Worm (Caenorhabditis elegans) whole organism, L4 larva: ENCODE measurements around the gene C23H5.12.
A peak's percentile ranks its signal among the peaks of the same experiment; 100 is the strongest.
"Not testable (repeated sequence)": the region's sequence is repeated elsewhere in the genome, so short reads cannot be mapped to it uniquely, and the experiment has no call there.

ENCODE experiments used
- Y48G9A.11 ChIP-seq: fragments of 200-800 bp; sonication (Bioruptor generic); IDR thresholded peaks from 2 replicates; pipeline ENCODE4 v1.3.6; 2022; ENCODE audit warnings: missing genetic modification reagents, missing genetic modification characterization, missing compliant biosample characterization
- ZK546.5 ChIP-seq, 2 experiments: sonication (generic microtip); optimal IDR thresholded peaks; 2 replicates each; lab custom pipeline; 2017; ENCODE audit warnings: missing biosample characterization in 2 of 2, missing genetic modification characterization in 2 of 2
- ama-1 ChIP-seq: fragments of 150-350 bp; optimal IDR thresholded peaks from 2 replicates; lab custom pipeline; 2014; ENCODE audit warnings: inconsistent platforms, mixed read lengths
- ceh-28 ChIP-seq: fragments of 150-350 bp; optimal IDR thresholded peaks from 2 replicates; lab custom pipeline; 2014; ENCODE audit warnings: missing biosample characterization, missing genetic modification reagents, missing genetic modification characterization
- ctbp-1 ChIP-seq: fragments of 200-800 bp; sonication (Bioruptor generic); IDR thresholded peaks from 2 replicates; pipeline ENCODE4 v1.3.6; 2022; ENCODE audit warnings: missing genetic modification reagents, missing genetic modification characterization, missing compliant biosample characterization
- daf-19 ChIP-seq: fragments of 200-800 bp; sonication (Bioruptor generic); conservative IDR thresholded peaks from 2 replicates; pipeline ENCODE4 v1.3.6; 2022; ENCODE audit warnings: missing genetic modification characterization, missing compliant biosample characterization
- daf-8 ChIP-seq: fragments of 200-800 bp; sonication (Bioruptor generic); IDR thresholded peaks from 2 replicates; pipeline ENCODE4 v1.3.6; 2022; ENCODE audit warnings: missing genetic modification characterization, missing compliant biosample characterization
- lin-39 ChIP-seq: fragments of 150-350 bp; optimal IDR thresholded peaks from 2 replicates; lab custom pipeline; 2014; ENCODE audit warnings: missing biosample characterization, missing genetic modification reagents, missing genetic modification characterization
- lsy-2 ChIP-seq, 2 experiments: fragments of 150-350 bp in 1 of 2; sonication (generic microtip) in 1 of 2; optimal IDR thresholded peaks; 2 replicates each; lab custom pipeline; 2014 to 2017; ENCODE audit warnings: missing biosample characterization in 2 of 2, missing genetic modification characterization in 2 of 2
- mdl-1 ChIP-seq, 2 experiments: fragments of 150-350 bp in 1 of 2; sonication (generic microtip) in 1 of 2; optimal IDR thresholded peaks; 2 replicates each; lab custom pipeline; 2014 to 2017; ENCODE audit warnings: missing biosample characterization in 2 of 2, missing genetic modification characterization in 2 of 2
- nhr-237 ChIP-seq: sonication (generic microtip); optimal IDR thresholded peaks from 2 replicates; lab custom pipeline; 2017; ENCODE audit warnings: missing biosample characterization, missing genetic modification characterization
- spr-3 ChIP-seq: fragments of 200-800 bp; sonication (Bioruptor generic); optimal IDR thresholded peaks from 2 replicates; lab custom pipeline; 2018; ENCODE audit warnings: mild to moderate bottlenecking, missing genetic modification characterization, missing compliant biosample characterization

DNA sequence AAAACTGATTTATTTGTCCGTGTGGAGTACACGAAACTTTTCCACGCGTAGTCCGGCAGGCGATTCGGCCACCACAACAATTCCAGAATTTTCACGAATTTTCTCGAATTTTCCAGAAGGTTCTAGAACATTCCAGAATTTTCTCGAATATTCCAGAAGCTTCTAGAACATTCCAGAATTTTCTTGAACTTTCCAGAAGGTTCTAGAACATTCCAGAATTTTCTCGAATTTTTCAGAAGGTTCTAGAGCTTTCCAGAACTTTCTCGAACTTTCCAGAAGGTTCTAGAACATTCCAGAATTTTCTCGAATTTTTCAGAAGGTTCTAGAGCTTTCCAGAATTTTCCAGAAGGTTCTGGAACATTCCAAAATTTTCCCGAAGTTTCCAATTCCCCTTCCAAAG lies 2.6 kb downstream of the C23H5.12 start:
- TF ChIP-seq nhr-237 (tag; lab: Kevin White, UChicago); Y48G9A.11 (GFP tag; lab: Robert Waterston, UW); ama-1; daf-8; lin-39 (tag; lab: Kevin White, UChicago); ceh-28 (tag; lab: Kevin White, UChicago); lsy-2 (tag; optimal IDR thresholded peaks at IDR 0.05; lab: Kevin White, UChicago); daf-19 (GFP tag; lab: Robert Waterston, UW); spr-3 (GFP tag; lab: Kevin White, UChicago); mdl-1 (tag; optimal IDR thresholded peaks at IDR 0.05; lab: Kevin White, UChicago); ZK546.5 (tag; optimal IDR thresholded peaks at IDR 0.05; lab: Kevin White, UChicago): not testable (repeated sequence)
- 0 out of 2 replicates have a peak, but pooled peaks have one; percentile 23 for TF ChIP-seq ctbp-1 (GFP tag; lab: Robert Waterston, UW)
